Fruit fly (Drosophila melanogaster): ENCODE results near the gene CG8087.

dm6 chr3R:14562040-14562439 lies 2.6 kb downstream of the CG8087 start, which contains the start of gene CG14851:
- TF ChIP-seq CG6854 (GFP tag; optimal IDR thresholded peaks at IDR 0.05), result no peak
- TF ChIP-seq esn (GFP tag; optimal IDR thresholded peaks at IDR 0.05), result no peak
- no peak for TF ChIP-seq Sox14 (GFP tag; optimal IDR thresholded peaks at IDR 0.05)
- no peak for TF ChIP-seq CG6792 (GFP tag; optimal IDR thresholded peaks at IDR 0.05)

Measured in whole organism, prepupa.